Fruit fly (Drosophila melanogaster) whole organism, embryonic: ENCODE data around the gene beta'COP.

Experiments used
- BEAF-32 ChIP-seq: fragments of 200-800 bp; sonication (Bioruptor generic); optimal IDR thresholded peaks from 3 replicates; lab custom pipeline; 2017; ENCODE audit warnings: missing biosample characterization, missing genetic modification characterization, mild to moderate bottlenecking, moderate library complexity, missing genetic modification reagents
- Blimp-1 ChIP-seq: fragments of 200-800 bp; sonication (Bioruptor generic); optimal IDR thresholded peaks from 3 replicates; lab custom pipeline; 2018; ENCODE audit warnings: missing biosample characterization, missing genetic modification characterization, mild to moderate bottlenecking, moderate library complexity, missing genetic modification reagents
- CG10267 ChIP-seq: fragments of 200-800 bp; sonication (Bioruptor generic); optimal IDR thresholded peaks from 2 replicates; lab custom pipeline; 2018; ENCODE audit warnings: missing biosample characterization, mild to moderate bottlenecking, missing genetic modification characterization, moderate library complexity
- CG12391 ChIP-seq: fragments of 200-800 bp; sonication (Bioruptor generic); optimal IDR thresholded peaks from 3 replicates; lab custom pipeline; 2018; ENCODE audit warnings: missing biosample characterization, mild to moderate bottlenecking, missing genetic modification characterization, moderate library complexity
- CG13287 ChIP-seq: fragments of 200-800 bp; sonication (Bioruptor generic); IDR thresholded peaks from 2 replicates; pipeline ENCODE4 v1.3.6; 2022; ENCODE audit warnings: missing biosample characterization, missing genetic modification characterization; ENCODE audit not compliant: partially characterized antibody
- CG13424 ChIP-seq: fragments of 200-800 bp; sonication (Bioruptor generic); optimal IDR thresholded peaks from 2 replicates; lab custom pipeline; 2019; ENCODE audit warnings: missing biosample characterization, mild to moderate bottlenecking, missing genetic modification characterization, moderate library complexity
- CG15601 ChIP-seq: fragments of 200-800 bp; sonication (Bioruptor generic); optimal IDR thresholded peaks from 3 replicates; lab custom pipeline; 2019; ENCODE audit warnings: missing biosample characterization, mild to moderate bottlenecking, missing genetic modification characterization, moderate library complexity
- CG18262 ChIP-seq: fragments of 200-800 bp; optimal IDR thresholded peaks from 3 replicates; lab custom pipeline; 2019; ENCODE audit warnings: missing biosample characterization, mild to moderate bottlenecking, missing genetic modification characterization, moderate library complexity
- CG2120 ChIP-seq: fragments of 200-800 bp; sonication (Bioruptor generic); optimal IDR thresholded peaks from 3 replicates; lab custom pipeline; 2016; ENCODE audit warnings: missing biosample characterization, missing genetic modification characterization
- CG4617 ChIP-seq: fragments of 200-800 bp; sonication (Bioruptor generic); optimal IDR thresholded peaks from 3 replicates; lab custom pipeline; 2016; ENCODE audit warnings: missing biosample characterization, missing genetic modification characterization, borderline replicate concordance
- CG6689 ChIP-seq: fragments of 200-800 bp; sonication (Bioruptor generic); IDR thresholded peaks from 2 replicates; pipeline ENCODE4 v1.3.6; 2022; ENCODE audit warnings: missing biosample characterization, missing genetic modification characterization
- CG8290 ChIP-seq, 3 experiments: fragments of 200-800 bp; sonication (Bioruptor generic); optimal IDR thresholded peaks; 2 replicates each; lab custom pipeline; 2016 to 2019; ENCODE audit warnings: missing biosample characterization in 3 of 3, missing genetic modification characterization in 3 of 3, mild to moderate bottlenecking in 2 of 3, moderate library complexity in 1 of 3
- CG9932 ChIP-seq: fragments of 200-800 bp; sonication (Bioruptor generic); IDR thresholded peaks from 2 replicates; pipeline ENCODE4 v1.3.6; 2022; ENCODE audit warnings: missing biosample characterization, missing genetic modification characterization
- Dll ChIP-seq: fragments of 200-800 bp; sonication (Bioruptor generic); IDR thresholded peaks from 4 replicates; pipeline ENCODE4 v1.3.6; 2022; ENCODE audit warnings: missing biosample characterization, missing genetic modification characterization; ENCODE audit not compliant: partially characterized antibody
- Doc3 ChIP-seq: fragments of 200-800 bp; sonication (Bioruptor generic); IDR thresholded peaks from 3 replicates; pipeline ENCODE4 v1.3.6; 2022; ENCODE audit warnings: missing biosample characterization, missing genetic modification characterization; ENCODE audit not compliant: partially characterized antibody
- Dp ChIP-seq: fragments of 200-800 bp; sonication (Bioruptor generic); optimal IDR thresholded peaks from 2 replicates; lab custom pipeline; 2018; ENCODE audit warnings: missing biosample characterization, mild to moderate bottlenecking, missing genetic modification characterization, moderate library complexity
- E2f1 ChIP-seq: fragments of 200-800 bp; sonication (Bioruptor generic); IDR thresholded peaks from 2 replicates; pipeline ENCODE4 v1.3.6; 2022; ENCODE audit warnings: missing biosample characterization, missing genetic modification characterization
- Eip74EF ChIP-seq, 2 experiments: fragments of 200-800 bp in 1 of 2; fragments of >200 bp in 1 of 2; sonication (Bioruptor generic) in 1 of 2; optimal IDR thresholded peaks; 2 replicates each; lab custom pipeline; 2017 to 2019; ENCODE audit warnings: missing biosample characterization in 2 of 2, missing genetic modification characterization in 2 of 2, mild to moderate bottlenecking in 1 of 2, moderate library complexity in 1 of 2
- HLH3B ChIP-seq: fragments of 200-800 bp; sonication (Bioruptor generic); IDR thresholded peaks from 2 replicates; pipeline ENCODE4 v1.3.6; 2022; ENCODE audit warnings: missing biosample characterization, missing genetic modification characterization
- Hand ChIP-seq: fragments of 200-800 bp; sonication (Bioruptor generic); optimal IDR thresholded peaks from 2 replicates; lab custom pipeline; 2017; ENCODE audit warnings: mild to moderate bottlenecking, missing biosample characterization, missing genetic modification reagents, missing genetic modification characterization
- Hmr ChIP-seq: fragments of 200-800 bp; sonication (Bioruptor generic); optimal IDR thresholded peaks from 3 replicates; lab custom pipeline; 2017; ENCODE audit warnings: mild to moderate bottlenecking, missing biosample characterization, missing genetic modification reagents, missing genetic modification characterization
- Hr3 ChIP-seq: fragments of 200-800 bp; sonication (Bioruptor generic); optimal IDR thresholded peaks from 3 replicates; lab custom pipeline; 2016; ENCODE audit warnings: missing biosample characterization, missing genetic modification characterization
- MBD-R2 ChIP-seq: fragments of 200-800 bp; sonication (Bioruptor generic); IDR thresholded peaks from 2 replicates; pipeline ENCODE4 v1.3.6; 2022; ENCODE audit warnings: missing biosample characterization, missing genetic modification characterization
- MESR4 ChIP-seq: fragments of 200-800 bp; sonication (Bioruptor generic); optimal IDR thresholded peaks from 2 replicates; lab custom pipeline; 2018; ENCODE audit warnings: missing biosample characterization, mild to moderate bottlenecking, missing genetic modification characterization, moderate library complexity
- Med ChIP-seq: fragments of 200-800 bp; sonication (Bioruptor generic); peaks from one replicate; lab custom pipeline; 2016; ENCODE audit warnings: missing biosample characterization, missing genetic modification characterization, mild to moderate bottlenecking, inconsistent platforms, moderate library complexity
- Meics ChIP-seq: fragments of 200-800 bp; sonication (Bioruptor generic); optimal IDR thresholded peaks from 2 replicates; lab custom pipeline; 2017; ENCODE audit warnings: missing biosample characterization, mild to moderate bottlenecking, missing genetic modification characterization
- NfI ChIP-seq: fragments of 200-800 bp; sonication (Bioruptor generic); optimal IDR thresholded peaks from 3 replicates; lab custom pipeline; 2018; ENCODE audit warnings: missing biosample characterization, mild to moderate bottlenecking, missing genetic modification characterization, moderate library complexity
- PHDP ChIP-seq: fragments of 200-800 bp; sonication (Bioruptor generic); optimal IDR thresholded peaks from 3 replicates; lab custom pipeline; 2018; ENCODE audit warnings: missing biosample characterization, mild to moderate bottlenecking, missing genetic modification characterization, moderate library complexity
- Rfx ChIP-seq: fragments of 200-800 bp; sonication (Bioruptor generic); IDR thresholded peaks from 2 replicates; pipeline ENCODE4 v1.3.6; 2022; ENCODE audit warnings: missing biosample characterization, missing genetic modification characterization
- Scr ChIP-seq: fragments of 200-800 bp; sonication (Bioruptor generic); IDR thresholded peaks from 2 replicates; pipeline ENCODE4 v1.3.6; 2022; ENCODE audit warnings: missing biosample characterization, missing genetic modification characterization; ENCODE audit not compliant: partially characterized antibody
- Sry-δ ChIP-seq: fragments of 200-800 bp; sonication (Bioruptor generic); optimal IDR thresholded peaks from 2 replicates; lab custom pipeline; 2016; ENCODE audit warnings: missing biosample characterization, missing genetic modification characterization
- ase ChIP-seq: fragments of 200-800 bp; sonication (Bioruptor generic); IDR thresholded peaks from 3 replicates; pipeline ENCODE4 v1.3.6; 2022; ENCODE audit warnings: missing biosample characterization, missing genetic modification characterization
- gcm2 ChIP-seq: fragments of 200-800 bp; sonication (Bioruptor generic); optimal IDR thresholded peaks from 2 replicates; lab custom pipeline; 2016; ENCODE audit warnings: missing biosample characterization, missing genetic modification characterization
- gem ChIP-seq: fragments of 200-800 bp; sonication (Bioruptor generic); optimal IDR thresholded peaks from 2 replicates; lab custom pipeline; 2019; ENCODE audit warnings: missing biosample characterization, mild to moderate bottlenecking, missing genetic modification characterization, moderate library complexity
- hkb ChIP-seq, 2 experiments: fragments of 200-800 bp in 1 of 2; fragments of >200 bp in 1 of 2; sonication (Bioruptor generic) in 1 of 2; IDR thresholded peaks in 1 of 2; optimal IDR thresholded peaks in 1 of 2; 2 replicates each; pipeline versions ENCODE4 v1.3.6 to Lab custom; 2017 to 2022; ENCODE audit warnings: missing biosample characterization in 1 of 2, missing genetic modification characterization in 1 of 2
- maf-S ChIP-seq: fragments of 200-800 bp; sonication (Bioruptor generic); optimal IDR thresholded peaks from 2 replicates; lab custom pipeline; 2016; ENCODE audit warnings: missing biosample characterization, missing genetic modification characterization
- nerfin-1 ChIP-seq: fragments of 200-800 bp; sonication (Bioruptor generic); optimal IDR thresholded peaks from 3 replicates; lab custom pipeline; 2019; ENCODE audit warnings: missing biosample characterization, mild to moderate bottlenecking, missing genetic modification characterization, moderate library complexity
- pfk ChIP-seq: fragments of 200-800 bp; sonication (Bioruptor generic); optimal IDR thresholded peaks from 2 replicates; lab custom pipeline; 2018; ENCODE audit warnings: missing biosample characterization, mild to moderate bottlenecking, missing genetic modification characterization, moderate library complexity
- prd ChIP-seq, 3 experiments: fragments of >200 bp in 2 of 3; fragments of 200-800 bp in 1 of 3; sonication (Bioruptor generic) in 1 of 3; optimal IDR thresholded peaks in 2 of 3; IDR thresholded peaks in 1 of 3; 2 replicates in 2 of 3; 3 replicates in 1 of 3; pipeline versions ENCODE4 v1.3.6 to Lab custom; 2017 to 2022; ENCODE audit warnings: missing biosample characterization in 1 of 3, missing genetic modification characterization in 1 of 3
- ranshi ChIP-seq: fragments of 200-800 bp; sonication (Bioruptor generic); IDR thresholded peaks from 2 replicates; pipeline ENCODE4 v1.3.6; 2022; ENCODE audit warnings: missing biosample characterization, missing genetic modification characterization
- row ChIP-seq: fragments of 200-800 bp; sonication (Bioruptor generic); IDR thresholded peaks from 3 replicates; pipeline ENCODE4 v1.3.6; 2022; ENCODE audit warnings: missing biosample characterization, missing genetic modification characterization
- sens ChIP-seq: fragments of 200-800 bp; sonication (Bioruptor generic); peaks from one replicate; lab custom pipeline; 2016; ENCODE audit warnings: missing biosample characterization, missing genetic modification characterization
- stwl ChIP-seq: fragments of 200-800 bp; sonication (Bioruptor generic); optimal IDR thresholded peaks from 3 replicates; lab custom pipeline; 2018; ENCODE audit warnings: missing biosample characterization, mild to moderate bottlenecking, missing genetic modification characterization, moderate library complexity
- sug ChIP-seq: fragments of 200-800 bp; optimal IDR thresholded peaks from 2 replicates; lab custom pipeline; 2019; ENCODE audit warnings: missing biosample characterization, mild to moderate bottlenecking, missing genetic modification characterization, moderate library complexity
- tll ChIP-seq, 2 experiments: fragments of 200-800 bp in 1 of 2; fragments of >200 bp in 1 of 2; sonication (Bioruptor generic) in 1 of 2; optimal IDR thresholded peaks; 2 replicates each; lab custom pipeline; 2017 to 2019; ENCODE audit warnings: missing biosample characterization in 2 of 2, missing genetic modification characterization in 2 of 2, mild to moderate bottlenecking in 1 of 2, moderate library complexity in 1 of 2
- yki ChIP-seq: fragments of >200 bp; optimal IDR thresholded peaks from 3 replicates; lab custom pipeline; 2018

The beta'COP gene

DNA sequence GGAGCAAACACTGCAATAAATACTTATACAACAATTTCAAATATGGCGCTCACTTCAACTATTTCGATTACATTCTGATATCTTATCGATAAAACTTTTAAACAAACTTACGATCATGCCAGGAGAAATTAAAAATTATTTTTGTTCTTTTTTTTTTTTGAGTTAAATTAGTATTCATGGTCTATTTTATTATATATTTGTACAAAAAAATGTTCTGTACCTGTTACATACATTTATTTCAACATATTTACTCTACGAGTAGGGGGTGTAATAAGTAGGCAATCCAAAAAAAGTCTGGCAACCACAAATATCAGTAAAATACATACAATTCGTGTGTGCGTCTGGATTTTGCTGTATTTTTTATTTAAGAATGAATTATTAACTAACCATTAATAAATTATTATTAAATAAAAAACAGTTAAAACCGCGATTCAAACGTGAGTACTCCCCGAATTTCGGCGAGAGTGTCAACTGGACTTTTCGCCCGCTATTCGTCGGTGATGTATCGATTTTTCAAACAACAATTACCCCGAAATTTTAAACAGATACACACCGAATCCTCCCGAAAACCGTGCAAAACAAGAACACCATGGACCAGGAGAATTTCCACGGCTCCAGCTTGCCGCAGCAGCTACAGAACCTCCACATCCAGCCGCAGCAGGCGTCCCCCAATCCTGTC, 3.8 kb downstream of the beta'COP start, which contains the start of gene loqs (continued):
- TF ChIP-seq CG13424 (tag; lab: Kevin White, UChicago) (peak; percentile 31), Hand (no peak), sens (GFP tag; lab: Kevin White, UChicago) (peak; percentile 32), nerfin-1 (tag; lab: Kevin White, UChicago) (no peak), CG4617 (GFP tag; lab: Kevin White, UChicago) (peak; percentile 31), Med (peak; percentile 25), CG15601 (tag; lab: Kevin White, UChicago) (peak; percentile 12), Scr (GFP tag; lab: Robert Waterston, UW) (peak; percentile 51), Meics (GFP tag; lab: Kevin White, UChicago) (no peak), tll (GFP tag; optimal IDR thresholded peaks at IDR 0.05; lab: Kevin White, UChicago) (no peak), gem (peak; percentile 50), MESR4 (peak; percentile 55), pfk (GFP tag; lab: Kevin White, UChicago) (no peak), CG8290 (GFP tag; optimal IDR thresholded peaks at IDR 0.05; lab: Kevin White, UChicago) (peak; percentile 52), CG8290 (tag; optimal IDR thresholded peaks at IDR 0.05; lab: Kevin White, UChicago) (no peak), Doc3 (GFP tag; lab: Robert Waterston, UW) (peak; percentile 39; the same call in 1 of the 3 replicates), Hmr (GFP tag; lab: Kevin White, UChicago) (no peak), CG9932 (GFP tag; lab: Robert Waterston, UW) (peak; percentile 55), Dp (GFP tag; lab: Kevin White, UChicago) (peak; percentile 77), CG12391 (tag; lab: Kevin White, UChicago) (peak; percentile 60), CG2120 (GFP tag; lab: Kevin White, UChicago) (peak; percentile 45), Sry-δ (GFP tag; lab: Kevin White, UChicago) (peak; percentile 4), maf-S (GFP tag; lab: Kevin White, UChicago) (no peak), yki (lab: Kevin White, UChicago) (no peak), BEAF-32 (GFP tag; lab: Kevin White, UChicago) (peak; percentile 45), E2f1 (GFP tag; lab: Robert Waterston, UW) (no peak), prd (optimal IDR thresholded peaks at IDR 0.05; lab: Kevin White, UChicago) (no peak), prd (GFP tag; IDR thresholded peaks at IDR 0.05; lab: Robert Waterston, UW) (0 out of 3 replicates have a peak, but pooled peaks have one; percentile 7), gcm2 (no peak), stwl (peak; percentile 50), Dll (peak; percentile 73), ranshi (no peak), hkb (optimal IDR thresholded peaks at IDR 0.05; lab: Kevin White, UChicago) (no peak), hkb (GFP tag; IDR thresholded peaks at IDR 0.05; lab: Robert Waterston, UW) (no peak), CG6689 (GFP tag; lab: Robert Waterston, UW) (0 out of 2 replicates have a peak, but pooled peaks have one; percentile 5), PHDP (peak; percentile 38), row (peak; percentile 62), NfI (GFP tag; lab: Kevin White, UChicago) (no peak), sug (tag; lab: Kevin White, UChicago) (peak; percentile 36), CG10267 (tag; lab: Kevin White, UChicago) (peak; percentile 39), MBD-R2 (peak; percentile 68), Hr3 (GFP tag; lab: Kevin White, UChicago) (peak; percentile 6), Blimp-1 (GFP tag; lab: Kevin White, UChicago) (no peak), HLH3B (no peak), Rfx (GFP tag; lab: Robert Waterston, UW) (peak; percentile 14; the same call in 1 of the 2 replicates), CG13287 (GFP tag; lab: Robert Waterston, UW) (peak; percentile 67), ase (no peak), CG18262 (tag; lab: Kevin White, UChicago) (peak; percentile 7), Eip74EF (GFP tag; optimal IDR thresholded peaks at IDR 0.05; lab: Kevin White, UChicago) (no peak)
